Fruit fly (Drosophila melanogaster) whole organism, adult: ENCODE data around the gene f.

Experiments
- CG11617 ChIP-seq: fragments of 200-800 bp; sonication (Bioruptor generic); optimal IDR thresholded peaks from 2 replicates; lab custom pipeline; 2017; ENCODE audit warnings: mild to moderate bottlenecking, missing biosample characterization, missing genetic modification reagents, missing genetic modification characterization
- CG1620 ChIP-seq: fragments of 200-800 bp; sonication (Bioruptor generic); optimal IDR thresholded peaks from 2 replicates; lab custom pipeline; 2016; ENCODE audit warnings: missing biosample characterization, missing genetic modification characterization
- CG33017 ChIP-seq: fragments of 200-800 bp; sonication (Bioruptor generic); optimal IDR thresholded peaks from 2 replicates; lab custom pipeline; 2018; ENCODE audit warnings: missing biosample characterization, mild to moderate bottlenecking, missing genetic modification characterization, moderate library complexity
- bab1 ChIP-seq: fragments of 200-800 bp; sonication (Bioruptor generic); optimal IDR thresholded peaks from 3 replicates; lab custom pipeline; 2019; ENCODE audit warnings: missing biosample characterization, mild to moderate bottlenecking, missing genetic modification characterization, moderate library complexity
- cnc ChIP-seq, 2 experiments: fragments of >200 bp; optimal IDR thresholded peaks; 2 replicates each; lab custom pipeline; 2017
- kay ChIP-seq: fragments of 200-800 bp; sonication (Bioruptor generic); peaks from one replicate; lab custom pipeline; 2016; ENCODE audit warnings: missing biosample characterization, missing genetic modification characterization, borderline replicate concordance
- pad ChIP-seq: fragments of 200-800 bp; sonication (Bioruptor generic); optimal IDR thresholded peaks from 3 replicates; lab custom pipeline; 2017; ENCODE audit warnings: missing biosample characterization, missing genetic modification characterization, mild to moderate bottlenecking, moderate library complexity, missing genetic modification reagents
- tj ChIP-seq: fragments of 200-800 bp; sonication (Bioruptor generic); optimal IDR thresholded peaks from 3 replicates; lab custom pipeline; 2017; ENCODE audit warnings: missing biosample characterization, mild to moderate bottlenecking, missing genetic modification characterization, moderate library complexity

dm6 chrX:17225972-17226680 is 6.6 kb upstream of the f start:
- no peak for TF ChIP-seq bab1
- TF ChIP-seq CG1620 = no peak
- TF ChIP-seq cnc (optimal IDR thresholded peaks at IDR 0.05; lab: Kevin White, UChicago) = no peak
- no peak for TF ChIP-seq tj
- TF ChIP-seq kay (GFP tag; lab: Kevin White, UChicago) = no peak
- TF ChIP-seq CG33017 (tag; lab: Kevin White, UChicago) = no peak
- no peak for TF ChIP-seq CG11617 (GFP tag; lab: Kevin White, UChicago)
- TF ChIP-seq pad (GFP tag; lab: Kevin White, UChicago) = no peak
